Fruit fly (Drosophila melanogaster): ENCODE measurements around the gene mdu.

mdu gene

dm6 chrX:12467241-12467597 lies 29.8 kb upstream of the mdu start:
- TF ChIP-seq Eip75B (GFP tag; optimal IDR thresholded peaks at IDR 0.05): no peak
- no peak for TF ChIP-seq spab (GFP tag; optimal IDR thresholded peaks at IDR 0.05)
- TF ChIP-seq Lpt (GFP tag; optimal IDR thresholded peaks at IDR 0.05): no peak
- no peak for TF ChIP-seq CG8319 (GFP tag; optimal IDR thresholded peaks at IDR 0.05)
- TF ChIP-seq svp (GFP tag): no peak
- TF ChIP-seq dac (GFP tag; optimal IDR thresholded peaks at IDR 0.05): no peak
- no peak for TF ChIP-seq dsx (GFP tag; optimal IDR thresholded peaks at IDR 0.05; ENCODE audit: poor library complexity, severe bottlenecking)
- no peak for TF ChIP-seq Sox15 (GFP tag; optimal IDR thresholded peaks at IDR 0.05)
- TF ChIP-seq cyc (GFP tag; optimal IDR thresholded peaks at IDR 0.05): no peak
- no peak for TF ChIP-seq CG6808 (GFP tag; optimal IDR thresholded peaks at IDR 0.05)
- no peak for TF ChIP-seq CG6276 (GFP tag; optimal IDR thresholded peaks at IDR 0.05)
- no peak for TF ChIP-seq Eip78C (GFP tag)
- TF ChIP-seq CG10631 (GFP tag; optimal IDR thresholded peaks at IDR 0.05): no peak
- no peak for TF ChIP-seq CG6792 (GFP tag; optimal IDR thresholded peaks at IDR 0.05)
- no peak for TF ChIP-seq CG11294 (GFP tag; IDR thresholded peaks at IDR 0.05)
- no peak for TF ChIP-seq CG3032 (tag; optimal IDR thresholded peaks at IDR 0.05)
- no peak for TF ChIP-seq Hr39 (GFP tag; optimal IDR thresholded peaks at IDR 0.05)
- no peak for TF ChIP-seq net (GFP tag; optimal IDR thresholded peaks at IDR 0.05)
- no peak for TF ChIP-seq esn (GFP tag; optimal IDR thresholded peaks at IDR 0.05)
- TF ChIP-seq Sox14 (GFP tag; optimal IDR thresholded peaks at IDR 0.05): no peak

dm6 chrX:12469172-12469571 lies 27.8 kb upstream of the mdu start:
- TF ChIP-seq CG7368 (GFP tag; optimal IDR thresholded peaks at IDR 0.05) (no peak), CG6792 (GFP tag; optimal IDR thresholded peaks at IDR 0.05) (no peak), CG4318 (GFP tag; optimal IDR thresholded peaks at IDR 0.05) (no peak), svp (GFP tag) (no peak), CG6854 (GFP tag; optimal IDR thresholded peaks at IDR 0.05) (no peak), Hr38 (GFP tag; optimal IDR thresholded peaks at IDR 0.05) (no peak), Sox102F (GFP tag; optimal IDR thresholded peaks at IDR 0.05) (no peak)

DNA sequence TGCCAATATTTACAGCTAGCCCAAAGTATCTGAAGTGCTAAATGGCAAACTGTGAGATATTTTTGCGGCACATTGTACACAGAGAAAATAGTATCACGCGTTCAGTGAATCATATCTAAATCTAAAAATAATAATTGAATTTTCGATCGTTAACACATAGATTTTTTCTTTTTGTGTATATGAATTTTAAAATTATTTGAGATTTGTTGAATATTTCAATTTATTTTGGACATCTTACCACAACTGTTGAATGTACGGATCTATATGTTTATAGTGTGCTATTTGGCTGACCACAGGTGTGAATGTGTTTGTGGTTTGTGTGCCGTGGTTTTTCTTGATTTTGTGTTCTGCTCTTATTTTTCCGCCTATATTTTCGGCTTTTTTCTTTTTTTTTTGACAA lies 27.2 kb upstream of the mdu start:
- TF ChIP-seq Met (GFP tag; optimal IDR thresholded peaks at IDR 0.05) (peak; percentile 29), eg (GFP tag; IDR thresholded peaks at IDR 0.05) (peak; percentile 49; the same call in 2 of the 3 replicates), achi (GFP tag; optimal IDR thresholded peaks at IDR 0.05) (peak; percentile 48), Gug (GFP tag; IDR thresholded peaks at IDR 0.05) (peak; percentile 51), CG3032 (tag; optimal IDR thresholded peaks at IDR 0.05) (no peak), pdm3 (GFP tag; optimal IDR thresholded peaks at IDR 0.05) (peak; percentile 43), lz (GFP tag; optimal IDR thresholded peaks at IDR 0.05) (no peak), CG15336 (GFP tag; IDR thresholded peaks at IDR 0.05) (peak; percentile 64), Hr39 (GFP tag; optimal IDR thresholded peaks at IDR 0.05) (peak; percentile 16), vri (GFP tag; optimal IDR thresholded peaks at IDR 0.05) (no peak), CG16779 (tag; optimal IDR thresholded peaks at IDR 0.05) (no peak), fd85E (GFP tag; optimal IDR thresholded peaks at IDR 0.05) (no peak), CG6276 (GFP tag; optimal IDR thresholded peaks at IDR 0.05) (peak; percentile 21), CG3919 (GFP tag; optimal IDR thresholded peaks at IDR 0.05) (peak; percentile 27), CG8319 (GFP tag; optimal IDR thresholded peaks at IDR 0.05) (no peak), Sox102F (GFP tag; optimal IDR thresholded peaks at IDR 0.05) (peak; percentile 9), CG6808 (GFP tag; optimal IDR thresholded peaks at IDR 0.05) (no peak), ss (GFP tag; optimal IDR thresholded peaks at IDR 0.05) (no peak), CG11762 (GFP tag; optimal IDR thresholded peaks at IDR 0.05; ENCODE audit: insufficient read depth) (no peak), acj6 (GFP tag; optimal IDR thresholded peaks at IDR 0.05) (peak; percentile 24), Hr38 (GFP tag; optimal IDR thresholded peaks at IDR 0.05) (no peak), Eip75B (GFP tag; optimal IDR thresholded peaks at IDR 0.05) (no peak), CG8632 (GFP tag; optimal IDR thresholded peaks at IDR 0.05) (peak; percentile 5), Smox (GFP tag; optimal IDR thresholded peaks at IDR 0.05) (peak; percentile 23), salr (GFP tag; optimal IDR thresholded peaks at IDR 0.05) (peak in 1 of 2 experiments; percentile 11), CG8119 (GFP tag; IDR thresholded peaks at IDR 0.05) (peak; percentile 55; the same call in 2 of the 3 replicates), Hr4 (GFP tag; optimal IDR thresholded peaks at IDR 0.05) (peak; percentile 38), Sox15 (GFP tag; optimal IDR thresholded peaks at IDR 0.05) (no peak), CG34406 (GFP tag; optimal IDR thresholded peaks at IDR 0.05) (no peak), Eip93F (GFP tag; optimal IDR thresholded peaks at IDR 0.05) (no peak), CG32006 (GFP tag; optimal IDR thresholded peaks at IDR 0.05) (peak; percentile 51), CG10631 (GFP tag; optimal IDR thresholded peaks at IDR 0.05) (peak; percentile 25), Eip78C (GFP tag) (peak; percentile 63), OdsH (GFP tag; optimal IDR thresholded peaks at IDR 0.05) (peak; percentile 42), topi (GFP tag; optimal IDR thresholded peaks at IDR 0.05) (peak; percentile 28)
